Fruit fly (Drosophila melanogaster) whole organism, embryonic: Measurements from ENCODE around the gene Fbw5.

Experiments
- crol ChIP-seq: fragments of 200-800 bp; sonication (Bioruptor generic); IDR thresholded peaks from 2 replicates; pipeline ENCODE4 v1.3.6; 2022; ENCODE audit warnings: missing biosample characterization, missing genetic modification characterization
- hth ChIP-seq: fragments of >200 bp; optimal IDR thresholded peaks from 2 replicates; lab custom pipeline; 2017; ENCODE audit warnings: inconsistent platforms
- nerfin-1 ChIP-seq: fragments of 200-800 bp; sonication (Bioruptor generic); optimal IDR thresholded peaks from 3 replicates; lab custom pipeline; 2019; ENCODE audit warnings: missing biosample characterization, mild to moderate bottlenecking, missing genetic modification characterization, moderate library complexity
- sens-2 ChIP-seq: fragments of 200-800 bp; sonication (Bioruptor generic); IDR thresholded peaks from 2 replicates; pipeline ENCODE4 v1.3.6; 2022; ENCODE audit warnings: missing biosample characterization, missing genetic modification characterization

DNA sequence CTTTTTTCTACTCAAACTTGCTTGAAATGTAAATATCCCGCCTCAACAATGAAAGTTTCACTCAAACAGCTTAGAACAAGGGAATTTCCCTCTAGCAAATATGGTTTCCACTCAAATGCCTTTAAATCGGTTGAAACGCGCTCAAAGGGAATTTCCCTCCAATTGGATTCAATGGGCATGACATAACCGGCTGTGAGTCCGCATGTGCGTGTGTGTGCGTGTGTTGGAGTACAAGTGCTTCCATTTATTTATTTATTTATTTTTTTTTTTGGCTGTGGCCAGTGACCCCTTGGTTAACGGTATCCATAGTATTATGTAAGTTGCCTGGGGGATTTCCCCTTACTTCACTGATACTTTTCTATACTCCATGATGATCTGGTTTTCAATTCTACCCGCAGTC is 10.4 kb upstream of the Fbw5 start:
- TF ChIP-seq sens-2 (GFP tag; lab: Robert Waterston, UW) (no peak), crol (no peak), nerfin-1 (tag; lab: Kevin White, UChicago) (no peak), hth (lab: Kevin White, UChicago) (no peak)
